Worm (Caenorhabditis elegans): ENCODE data around the gene Y40B10A.9.

Y40B10A.9 gene

ce11 chrV:2051507-2051906, 21.2 kb downstream of the Y40B10A.9 start, which contains the start of gene Y40B10A.11:
Gene Y40B10A.11, minus strand, starts transcription at chrV:2051607.
- TF ChIP-seq mbf-1 (tag; optimal IDR thresholded peaks at IDR 0.05) (no peak), ZK546.5 (tag; optimal IDR thresholded peaks at IDR 0.05) (no peak), sem-4 (tag; optimal IDR thresholded peaks at IDR 0.05) (no peak), ama-1 (optimal IDR thresholded peaks at IDR 0.05) (no peak), F13H6.1 (tag; optimal IDR thresholded peaks at IDR 0.05) (no peak), sma-3 (GFP tag; optimal IDR thresholded peaks at IDR 0.05) (no peak), unc-39 (tag; optimal IDR thresholded peaks at IDR 0.05) (no peak), gmeb-1 (tag; optimal IDR thresholded peaks at IDR 0.05) (no peak), mab-5 (tag; optimal IDR thresholded peaks at IDR 0.05) (no peak), unc-55 (GFP tag; optimal IDR thresholded peaks at IDR 0.05) (no peak), zag-1 (tag; optimal IDR thresholded peaks at IDR 0.05) (no peak), mdl-1 (tag; optimal IDR thresholded peaks at IDR 0.05) (no peak), ceh-82 (tag; optimal IDR thresholded peaks at IDR 0.05) (no peak), skn-1 (tag; optimal IDR thresholded peaks at IDR 0.05) (no peak), snpc-4 (tag; optimal IDR thresholded peaks at IDR 0.05) (no peak), ceh-16 (tag; optimal IDR thresholded peaks at IDR 0.05) (no peak), nhr-77 (tag; optimal IDR thresholded peaks at IDR 0.05) (no peak), nhr-12 (tag; optimal IDR thresholded peaks at IDR 0.05) (no peak), C34F6.9 (tag; optimal IDR thresholded peaks at IDR 0.05) (no peak), ztf-11 (tag; optimal IDR thresholded peaks at IDR 0.05) (no peak)

- no peak for TF ChIP-seq fos-1 (tag; optimal IDR thresholded peaks at IDR 0.05)
- no peak for TF ChIP-seq mab-5 (tag; optimal IDR thresholded peaks at IDR 0.05)
- no peak for TF ChIP-seq zag-1 (tag; optimal IDR thresholded peaks at IDR 0.05)
- TF ChIP-seq nhr-21 (tag; optimal IDR thresholded peaks at IDR 0.05), result no peak
- TF ChIP-seq gmeb-1 (tag; optimal IDR thresholded peaks at IDR 0.05), result no peak
- TF ChIP-seq ceh-82 (tag; optimal IDR thresholded peaks at IDR 0.05), result no peak
- TF ChIP-seq skn-1 (tag; optimal IDR thresholded peaks at IDR 0.05), result no peak
- no peak for TF ChIP-seq ceh-16 (tag; optimal IDR thresholded peaks at IDR 0.05)
- no peak for TF ChIP-seq nhr-77 (tag; optimal IDR thresholded peaks at IDR 0.05)
- TF ChIP-seq lin-13 (GFP tag; optimal IDR thresholded peaks at IDR 0.05), result no peak
- TF ChIP-seq C34F6.9 (tag; optimal IDR thresholded peaks at IDR 0.05), result no peak
- TF ChIP-seq mdl-1 (tag; optimal IDR thresholded peaks at IDR 0.05), result no peak
- TF ChIP-seq elt-3 (tag; optimal IDR thresholded peaks at IDR 0.05), result no peak
- no peak for TF ChIP-seq nhr-6 (tag; optimal IDR thresholded peaks at IDR 0.05)
- TF ChIP-seq nhr-10 (tag; optimal IDR thresholded peaks at IDR 0.05), result no peak
- no peak for TF ChIP-seq lsy-2 (tag; optimal IDR thresholded peaks at IDR 0.05)
- no peak for TF ChIP-seq lin-39 (tag; optimal IDR thresholded peaks at IDR 0.05)
- no peak for TF ChIP-seq crh-2 (tag; optimal IDR thresholded peaks at IDR 0.05)
- no peak for TF ChIP-seq R02D3.7 (tag; optimal IDR thresholded peaks at IDR 0.05)
Observed at ce11 chrV:2050790-2051189, 21.9 kb downstream of the Y40B10A.9 start.

- TF ChIP-seq lin-13 (GFP tag; optimal IDR thresholded peaks at IDR 0.05), result no peak
- no peak for TF ChIP-seq peb-1 (tag; optimal IDR thresholded peaks at IDR 0.05)
- TF ChIP-seq sma-9 (GFP tag; optimal IDR thresholded peaks at IDR 0.05), result peak; percentile 71
- no peak for TF ChIP-seq sma-9 (tag; optimal IDR thresholded peaks at IDR 0.05)
- TF ChIP-seq fos-1 (tag; optimal IDR thresholded peaks at IDR 0.05), result peak; percentile 4
- no peak for TF ChIP-seq lin-11 (tag; optimal IDR thresholded peaks at IDR 0.05)
- no peak for TF ChIP-seq aly-2 (tag; optimal IDR thresholded peaks at IDR 0.05)
- no peak for TF ChIP-seq sma-3 (GFP tag; optimal IDR thresholded peaks at IDR 0.05)
Observed at ce11 chrV:2050136-2050535, 22.6 kb downstream of the Y40B10A.9 start, which contains the start of gene comt-4. Gene comt-4, minus strand, starts transcription at chrV:2050185.

ce11 chrV:2045956-2046355, 26.8 kb downstream of the Y40B10A.9 start, which contains the start of gene Y40B10A.5:
Gene Y40B10A.5, minus strand, starts transcription at chrV:2046056.
- TF ChIP-seq blmp-1 (tag; optimal IDR thresholded peaks at IDR 0.05; ENCODE audit: insufficient read depth) (no peak), sma-3 (GFP tag; optimal IDR thresholded peaks at IDR 0.05) (no peak), alr-1 (tag; optimal IDR thresholded peaks at IDR 0.05) (no peak), egl-27 (tag; optimal IDR thresholded peaks at IDR 0.05) (no peak), lin-39 (tag; optimal IDR thresholded peaks at IDR 0.05) (no peak)
